Fruit fly (Drosophila melanogaster): ENCODE results near the gene noi.

noi gene

dm6 chr3R:5600361-5601043 is 9.2 kb upstream of the noi start (continued):
- TF ChIP-seq CG4707 (GFP tag; optimal IDR thresholded peaks at IDR 0.05): peak; percentile 7
- peak; percentile 5 for TF ChIP-seq pb (GFP tag; optimal IDR thresholded peaks at IDR 0.05)
- TF ChIP-seq gsb (GFP tag; IDR thresholded peaks at IDR 0.05): no peak
- TF ChIP-seq HmgD (GFP tag; optimal IDR thresholded peaks at IDR 0.05): no peak
- TF ChIP-seq lov (optimal IDR thresholded peaks at IDR 0.05): no peak
- no peak for TF ChIP-seq lov (GFP tag; IDR thresholded peaks at IDR 0.05)
- no peak for TF ChIP-seq tna (GFP tag; IDR thresholded peaks at IDR 0.05; ENCODE audit: partially characterized antibody)
- no peak for TF ChIP-seq tx (GFP tag; optimal IDR thresholded peaks at IDR 0.05)
- TF ChIP-seq CG4854 (GFP tag; optimal IDR thresholded peaks at IDR 0.05): no peak
- TF ChIP-seq CG6689 (GFP tag; IDR thresholded peaks at IDR 0.05): no peak
- no peak for TF ChIP-seq CG9797 (GFP tag; optimal IDR thresholded peaks at IDR 0.05)
- peak in 1 of 2 experiments; percentile 33 for TF ChIP-seq Eip74EF (GFP tag; optimal IDR thresholded peaks at IDR 0.05)
- TF ChIP-seq Hey (tag; optimal IDR thresholded peaks at IDR 0.05): no peak
- TF ChIP-seq Rx (GFP tag; IDR thresholded peaks at IDR 0.05): no peak
- TF ChIP-seq CG32767 (GFP tag; IDR thresholded peaks at IDR 0.05): no peak
- no peak for TF ChIP-seq ro (GFP tag; IDR thresholded peaks at IDR 0.05)
- TF ChIP-seq ftz-f1 (GFP tag; optimal IDR thresholded peaks at IDR 0.05): peak; percentile 78
- TF ChIP-seq CG10543 (GFP tag; optimal IDR thresholded peaks at IDR 0.05): peak; percentile 96
- no peak for TF ChIP-seq CG2712 (tag; optimal IDR thresholded peaks at IDR 0.05)
- TF ChIP-seq CG1603 (tag; optimal IDR thresholded peaks at IDR 0.05): no peak
- TF ChIP-seq CG5953 (GFP tag; IDR thresholded peaks at IDR 0.05): no peak
- no peak for TF ChIP-seq Myb (GFP tag; optimal IDR thresholded peaks at IDR 0.05)
- TF ChIP-seq pnt (GFP tag; optimal IDR thresholded peaks at IDR 0.05): no peak
- TF ChIP-seq ac (GFP tag; optimal IDR thresholded peaks at IDR 0.05): no peak
- peak; percentile 11 to 23 for TF ChIP-seq bsh (GFP tag; optimal IDR thresholded peaks at IDR 0.05)
- TF ChIP-seq slbo (GFP tag; IDR thresholded peaks at IDR 0.05): no peak
- no peak for TF ChIP-seq CG11560 (tag; IDR thresholded peaks at IDR 0.05)
- no peak for TF ChIP-seq CG18764 (GFP tag; optimal IDR thresholded peaks at IDR 0.05)
- TF ChIP-seq CG3281 (GFP tag; optimal IDR thresholded peaks at IDR 0.05): no peak
- TF ChIP-seq CG18599 (GFP tag; optimal IDR thresholded peaks at IDR 0.05): peak; percentile 39
- TF ChIP-seq Nf-YC (tag; optimal IDR thresholded peaks at IDR 0.05): peak; percentile 53
- no peak for TF ChIP-seq Antp (GFP tag; optimal IDR thresholded peaks at IDR 0.05)
- peak; percentile 99 for TF ChIP-seq phol (tag; optimal IDR thresholded peaks at IDR 0.05)
- TF ChIP-seq CG17829 (tag; optimal IDR thresholded peaks at IDR 0.05): peak; percentile 63
- no peak for TF ChIP-seq ewg (GFP tag; optimal IDR thresholded peaks at IDR 0.05)
- no peak for TF ChIP-seq HLH4C (GFP tag; IDR thresholded peaks at IDR 0.05; ENCODE audit: partially characterized antibody)
- no peak for TF ChIP-seq CkIIα-i1 (GFP tag; IDR thresholded peaks at IDR 0.05)
- peak; percentile 39 for TF ChIP-seq caup (GFP tag; optimal IDR thresholded peaks at IDR 0.05; ENCODE audit: severe bottlenecking)
- no peak for TF ChIP-seq sim (GFP tag; IDR thresholded peaks at IDR 0.05)
- no peak for TF ChIP-seq CG12104 (GFP tag; optimal IDR thresholded peaks at IDR 0.05)
- TF ChIP-seq CG11695 (GFP tag; IDR thresholded peaks at IDR 0.05): no peak
- no peak for TF ChIP-seq NC2β (GFP tag; optimal IDR thresholded peaks at IDR 0.05)
- peak; percentile 84 for TF ChIP-seq Med (GFP tag)
- TF ChIP-seq CG14860 (GFP tag; IDR thresholded peaks at IDR 0.05; ENCODE audit: partially characterized antibody): no peak
- no peak for TF ChIP-seq CG1529 (GFP tag; optimal IDR thresholded peaks at IDR 0.05)
- TF ChIP-seq Jarid2 (GFP tag; optimal IDR thresholded peaks at IDR 0.05): no peak
- no peak for TF ChIP-seq CG10979 (tag; optimal IDR thresholded peaks at IDR 0.05)
- TF ChIP-seq gro (GFP tag; optimal IDR thresholded peaks at IDR 0.05): peak; percentile 49
- TF ChIP-seq CG9437 (GFP tag; optimal IDR thresholded peaks at IDR 0.05): no peak
- no peak for TF ChIP-seq ara (GFP tag; IDR thresholded peaks at IDR 0.05)

All from whole organism, embryonic.